Fruit fly (Drosophila melanogaster): Measurements from ENCODE around the gene DppIII.

- no peak for TF ChIP-seq psq (optimal IDR thresholded peaks at IDR 0.05)
- no peak for TF ChIP-seq CG8478 (optimal IDR thresholded peaks at IDR 0.05)
- no peak for TF ChIP-seq pan (optimal IDR thresholded peaks at IDR 0.05)
Measured at dm6 chr3R:8313038-8313437, 31.2 kb upstream of the DppIII start, which contains the start of gene CG7483.
